Worm (Caenorhabditis elegans): ENCODE data around the gene arrd-12.

DNA sequence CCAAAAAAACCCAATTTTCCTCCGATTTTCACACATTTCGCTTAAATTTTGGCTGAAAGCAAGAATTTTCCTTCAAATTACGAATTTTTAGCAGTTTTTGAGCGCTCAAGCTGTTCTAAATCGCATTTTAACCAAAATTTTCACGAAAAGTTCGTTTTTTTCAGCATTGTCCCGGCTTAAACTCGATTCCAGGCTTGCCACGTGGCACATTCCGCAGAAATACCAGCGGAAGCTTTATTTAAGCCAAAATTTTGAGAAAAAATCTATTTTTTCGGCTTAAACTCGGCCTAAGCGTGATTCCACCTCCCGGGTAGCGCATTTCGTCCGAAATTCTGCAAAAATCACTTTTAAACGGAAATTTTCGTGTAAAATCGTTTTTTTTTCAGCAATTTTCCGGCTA is 42.3 kb upstream of the arrd-12 start:
- TF ChIP-seq ztf-23 (GFP tag; IDR thresholded peaks at IDR 0.05) (no peak), T22C8.4 (GFP tag; IDR thresholded peaks at IDR 0.05) (no peak), ref-1 (GFP tag; conservative IDR thresholded peaks at IDR 0.05) (no peak), med-1 (GFP tag; optimal IDR thresholded peaks at IDR 0.05; ENCODE audit: insufficient read depth) (no peak), flt-1 (GFP tag; IDR thresholded peaks at IDR 0.05) (no peak), ztf-29 (GFP tag; IDR thresholded peaks at IDR 0.05) (no peak)

Measured in whole organism, midembryonic.